Worm (Caenorhabditis elegans): ENCODE results near the gene F13E9.12.

ce11 chrIV:10881230-10881629 is 6.8 kb upstream of the F13E9.12 start, which contains the start of gene F13E9.13:
- no peak for TF ChIP-seq ceh-28 (tag; optimal IDR thresholded peaks at IDR 0.05)
- TF ChIP-seq nhr-111 (GFP tag; optimal IDR thresholded peaks at IDR 0.05), result no peak
- TF ChIP-seq tag-97 (GFP tag; IDR thresholded peaks at IDR 0.05), result no peak
- no peak for TF ChIP-seq pha-4 (GFP tag; IDR thresholded peaks at IDR 0.05)
- no peak for TF ChIP-seq pha-4 (tag; optimal IDR thresholded peaks at IDR 0.05)
- no peak for TF ChIP-seq mxl-3 (GFP tag; optimal IDR thresholded peaks at IDR 0.05)
- TF ChIP-seq ama-1 (optimal IDR thresholded peaks at IDR 0.05), result no peak
- no peak for TF ChIP-seq unc-62 (GFP tag; optimal IDR thresholded peaks at IDR 0.05 in 1 of 2)
- TF ChIP-seq unc-62 (tag; optimal IDR thresholded peaks at IDR 0.05), result no peak
- TF ChIP-seq gei-8 (GFP tag; optimal IDR thresholded peaks at IDR 0.05), result no peak
- no peak for TF ChIP-seq skn-1 (tag; optimal IDR thresholded peaks at IDR 0.05)

All from whole organism, L4 larva.